Fruit fly (Drosophila melanogaster) whole organism, embryonic: ENCODE measurements around the gene nesd.

ENCODE experiments used
- Awh ChIP-seq: fragments of 200-800 bp; sonication (Bioruptor generic); IDR thresholded peaks from 2 replicates; pipeline ENCODE4, ENCODE4 v1.3.6; 2022; ENCODE audit warnings: missing biosample characterization, missing genetic modification characterization
- BEAF-32 ChIP-seq: fragments of 200-800 bp; sonication (Bioruptor generic); optimal IDR thresholded peaks from 3 replicates; lab custom pipeline; 2017; ENCODE audit warnings: missing biosample characterization, missing genetic modification characterization, mild to moderate bottlenecking, moderate library complexity, missing genetic modification reagents
- CG10267 ChIP-seq: fragments of 200-800 bp; sonication (Bioruptor generic); optimal IDR thresholded peaks from 2 replicates; lab custom pipeline; 2018; ENCODE audit warnings: missing biosample characterization, mild to moderate bottlenecking, missing genetic modification characterization, moderate library complexity
- CG10462 ChIP-seq: fragments of 200-800 bp; sonication (Bioruptor generic); optimal IDR thresholded peaks from 2 replicates; lab custom pipeline; 2016; ENCODE audit warnings: missing biosample characterization, missing genetic modification characterization
- CG11504 ChIP-seq: fragments of 200-800 bp; sonication (Bioruptor generic); optimal IDR thresholded peaks from 3 replicates; lab custom pipeline; 2019; ENCODE audit warnings: missing biosample characterization, mild to moderate bottlenecking, missing genetic modification characterization, moderate library complexity
- CG12071 ChIP-seq: fragments of 200-800 bp; sonication (Bioruptor generic); optimal IDR thresholded peaks from 3 replicates; lab custom pipeline; 2018; ENCODE audit warnings: missing biosample characterization, mild to moderate bottlenecking, missing genetic modification characterization
- CG15514 ChIP-seq: fragments of 200-800 bp; sonication (Bioruptor generic); optimal IDR thresholded peaks from 3 replicates; lab custom pipeline; 2017; ENCODE audit warnings: missing biosample characterization, missing genetic modification characterization, mild to moderate bottlenecking, moderate library complexity, missing genetic modification reagents
- CG1602 ChIP-seq: fragments of 200-800 bp; sonication (Bioruptor generic); optimal IDR thresholded peaks from 3 replicates; lab custom pipeline; 2016; ENCODE audit warnings: missing biosample characterization, missing genetic modification characterization
- CG1603 ChIP-seq: fragments of 200-800 bp; sonication (Bioruptor generic); optimal IDR thresholded peaks from 2 replicates; lab custom pipeline; 2019; ENCODE audit warnings: missing biosample characterization, mild to moderate bottlenecking, missing genetic modification characterization, moderate library complexity
- CG16815 ChIP-seq: fragments of 200-800 bp; sonication (Bioruptor generic); optimal IDR thresholded peaks from 3 replicates; lab custom pipeline; 2017; ENCODE audit warnings: missing biosample characterization, mild to moderate bottlenecking, missing genetic modification characterization
- CG16863 ChIP-seq: fragments of 200-800 bp; sonication (Bioruptor generic); optimal IDR thresholded peaks from 3 replicates; lab custom pipeline; 2016; ENCODE audit warnings: missing biosample characterization, missing genetic modification characterization
- CG17912 ChIP-seq: fragments of 200-800 bp; sonication (Bioruptor generic); optimal IDR thresholded peaks from 2 replicates; lab custom pipeline; 2018; ENCODE audit warnings: missing biosample characterization, mild to moderate bottlenecking, missing genetic modification characterization
- CG18476 ChIP-seq: fragments of 200-800 bp; sonication (Bioruptor generic); optimal IDR thresholded peaks from 2 replicates; lab custom pipeline; 2016; ENCODE audit warnings: missing biosample characterization, mild to moderate bottlenecking, missing genetic modification characterization
- CG2129 ChIP-seq: fragments of 200-800 bp; sonication (Bioruptor generic); IDR thresholded peaks from 2 replicates; pipeline ENCODE4 v1.3.6; 2022; ENCODE audit warnings: missing biosample characterization, missing genetic modification characterization; ENCODE audit not compliant: partially characterized antibody
- CG2875 ChIP-seq: fragments of 200-800 bp; sonication (Bioruptor generic); optimal IDR thresholded peaks from 2 replicates; lab custom pipeline; 2017; ENCODE audit warnings: missing biosample characterization, mild to moderate bottlenecking, missing genetic modification characterization, missing genetic modification reagents
- CG31365 ChIP-seq: fragments of 200-800 bp; sonication (Bioruptor generic); optimal IDR thresholded peaks from 2 replicates; lab custom pipeline; 2018; ENCODE audit warnings: missing biosample characterization, mild to moderate bottlenecking, missing genetic modification characterization
- CG3726 ChIP-seq: fragments of 200-800 bp; sonication (Bioruptor generic); IDR thresholded peaks from 3 replicates; pipeline ENCODE4, ENCODE4 v1.3.6; 2022; ENCODE audit warnings: missing biosample characterization, missing genetic modification characterization
- CG43689 ChIP-seq: fragments of 200-800 bp; sonication (Bioruptor generic); IDR thresholded peaks from 2 replicates; pipeline ENCODE4 v1.3.6; 2022; ENCODE audit warnings: missing biosample characterization, missing genetic modification characterization
- CG6272 ChIP-seq: fragments of 200-800 bp; sonication (Bioruptor generic); IDR thresholded peaks from 2 replicates; pipeline ENCODE4 v1.3.6; 2022; ENCODE audit warnings: missing biosample characterization, missing genetic modification characterization
- CG6813 ChIP-seq: fragments of 200-800 bp; sonication (Bioruptor generic); optimal IDR thresholded peaks from 2 replicates; lab custom pipeline; 2017; ENCODE audit warnings: missing biosample characterization, missing genetic modification characterization, mild to moderate bottlenecking, moderate library complexity, missing genetic modification reagents
- CG8924 ChIP-seq: fragments of 200-800 bp; optimal IDR thresholded peaks from 3 replicates; lab custom pipeline; 2019; ENCODE audit warnings: missing biosample characterization, mild to moderate bottlenecking, missing genetic modification characterization, moderate library complexity
- CG9609 ChIP-seq: fragments of 200-800 bp; sonication (Bioruptor generic); optimal IDR thresholded peaks from 3 replicates; lab custom pipeline; 2016; ENCODE audit warnings: missing biosample characterization, missing genetic modification characterization
- CG9876 ChIP-seq: fragments of 200-800 bp; sonication (Bioruptor generic); optimal IDR thresholded peaks from 2 replicates; lab custom pipeline; 2016; ENCODE audit warnings: missing biosample characterization, missing genetic modification characterization
- CTCF ChIP-seq: fragments of 200-800 bp; sonication (Bioruptor generic); optimal IDR thresholded peaks from 2 replicates; lab custom pipeline; 2017; ENCODE audit warnings: missing biosample characterization, mild to moderate bottlenecking, missing genetic modification characterization, moderate library complexity
- D ChIP-seq, 2 experiments: fragments of 200-800 bp in 1 of 2; fragments of >200 bp in 1 of 2; sonication (Bioruptor generic) in 1 of 2; optimal IDR thresholded peaks; 2 replicates in 1 of 2; 3 replicates in 1 of 2; lab custom pipeline; 2017; ENCODE audit warnings: mild to moderate bottlenecking in 1 of 2, missing biosample characterization in 1 of 2, missing genetic modification characterization in 1 of 2, missing genetic modification reagents in 1 of 2
- Dad ChIP-seq: fragments of 200-800 bp; sonication (Bioruptor generic); optimal IDR thresholded peaks from 3 replicates; lab custom pipeline; 2016; ENCODE audit warnings: missing biosample characterization, missing genetic modification characterization
- Fer2 ChIP-seq: fragments of 200-800 bp; sonication (Bioruptor generic); optimal IDR thresholded peaks from 2 replicates; lab custom pipeline; 2018; ENCODE audit warnings: missing biosample characterization, mild to moderate bottlenecking, missing genetic modification characterization, moderate library complexity
- Hmr ChIP-seq: fragments of 200-800 bp; sonication (Bioruptor generic); optimal IDR thresholded peaks from 3 replicates; lab custom pipeline; 2017; ENCODE audit warnings: mild to moderate bottlenecking, missing biosample characterization, missing genetic modification reagents, missing genetic modification characterization
- Hmx ChIP-seq: fragments of 200-800 bp; sonication (Bioruptor generic); optimal IDR thresholded peaks from 2 replicates; lab custom pipeline; 2016; ENCODE audit warnings: missing biosample characterization, missing genetic modification characterization
- Sry-β ChIP-seq: fragments of 200-800 bp; sonication (Bioruptor generic); optimal IDR thresholded peaks from 2 replicates; lab custom pipeline; 2018; ENCODE audit warnings: missing biosample characterization, mild to moderate bottlenecking, missing genetic modification characterization, moderate library complexity
- Sry-δ ChIP-seq: fragments of 200-800 bp; sonication (Bioruptor generic); optimal IDR thresholded peaks from 2 replicates; lab custom pipeline; 2016; ENCODE audit warnings: missing biosample characterization, missing genetic modification characterization
- ab ChIP-seq: fragments of 200-800 bp; sonication (Bioruptor generic); optimal IDR thresholded peaks from 2 replicates; lab custom pipeline; 2016; ENCODE audit warnings: missing biosample characterization, missing genetic modification characterization
- ash1 ChIP-seq: fragments of 200-800 bp; sonication (Bioruptor generic); optimal IDR thresholded peaks from 2 replicates; lab custom pipeline; 2018; ENCODE audit warnings: missing biosample characterization, mild to moderate bottlenecking, missing genetic modification characterization
- bcd ChIP-seq: fragments of 200-800 bp; sonication (Bioruptor generic); optimal IDR thresholded peaks from 2 replicates; lab custom pipeline; 2017; ENCODE audit warnings: missing biosample characterization, mild to moderate bottlenecking, missing genetic modification characterization
- btn ChIP-seq: fragments of 200-800 bp; sonication (Bioruptor generic); optimal IDR thresholded peaks from 2 replicates; lab custom pipeline; 2016; ENCODE audit warnings: missing biosample characterization, missing genetic modification characterization
- chn ChIP-seq: fragments of 200-800 bp; sonication (Bioruptor generic); optimal IDR thresholded peaks from 2 replicates; lab custom pipeline; 2016; ENCODE audit warnings: missing biosample characterization, missing genetic modification characterization
- crc ChIP-seq: fragments of 200-800 bp; sonication (Bioruptor generic); optimal IDR thresholded peaks from 2 replicates; lab custom pipeline; 2016; ENCODE audit warnings: missing biosample characterization, missing genetic modification characterization
- da ChIP-seq: fragments of 200-800 bp; sonication (Bioruptor generic); optimal IDR thresholded peaks from 2 replicates; lab custom pipeline; 2016; ENCODE audit warnings: missing biosample characterization, missing genetic modification characterization
- dmrt99B ChIP-seq: fragments of 200-800 bp; sonication (Bioruptor generic); optimal IDR thresholded peaks from 2 replicates; lab custom pipeline; 2018; ENCODE audit warnings: missing biosample characterization, mild to moderate bottlenecking, missing genetic modification characterization, moderate library complexity
- ewg ChIP-seq: fragments of 200-800 bp; sonication (Bioruptor generic); optimal IDR thresholded peaks from 3 replicates; lab custom pipeline; 2017; ENCODE audit warnings: mild to moderate bottlenecking, missing biosample characterization, missing genetic modification reagents, missing genetic modification characterization
- gcm ChIP-seq: fragments of 200-800 bp; sonication (Bioruptor generic); optimal IDR thresholded peaks from 2 replicates; lab custom pipeline; 2019; ENCODE audit warnings: missing biosample characterization, mild to moderate bottlenecking, missing genetic modification characterization, moderate library complexity
- gt ChIP-seq: fragments of 200-800 bp; sonication (Bioruptor generic); IDR thresholded peaks from 2 replicates; pipeline ENCODE4 v1.3.6; 2022; ENCODE audit warnings: missing biosample characterization, missing genetic modification characterization
- jigr1 ChIP-seq: fragments of 200-800 bp; sonication (Bioruptor generic); IDR thresholded peaks from 3 replicates; pipeline ENCODE4 v1.3.6; 2022; ENCODE audit warnings: missing biosample characterization, missing genetic modification characterization
- mam ChIP-seq: fragments of 200-800 bp; sonication (Bioruptor generic); optimal IDR thresholded peaks from 3 replicates; lab custom pipeline; 2016; ENCODE audit warnings: missing biosample characterization, missing genetic modification characterization
- otp ChIP-seq: fragments of 200-800 bp; sonication (Bioruptor generic); IDR thresholded peaks from 3 replicates; pipeline ENCODE4, ENCODE4 v1.3.6; 2022; ENCODE audit warnings: missing biosample characterization, missing genetic modification characterization
- salm ChIP-seq: fragments of 200-800 bp; sonication (Bioruptor generic); optimal IDR thresholded peaks from 2 replicates; lab custom pipeline; 2018; ENCODE audit warnings: missing biosample characterization, mild to moderate bottlenecking, missing genetic modification characterization
- sisA ChIP-seq: fragments of 200-800 bp; sonication (Bioruptor generic); IDR thresholded peaks from 2 replicates; pipeline ENCODE4 v1.3.6; 2022; ENCODE audit warnings: missing biosample characterization, missing genetic modification characterization
- slou ChIP-seq: fragments of 200-800 bp; sonication (Bioruptor generic); optimal IDR thresholded peaks from 3 replicates; lab custom pipeline; 2016; ENCODE audit warnings: missing biosample characterization, missing genetic modification characterization
- stc ChIP-seq: fragments of 200-800 bp; sonication (Bioruptor generic); IDR thresholded peaks from 2 replicates; pipeline ENCODE4 v1.3.6; 2022; ENCODE audit warnings: missing biosample characterization, missing genetic modification characterization
- trh ChIP-seq: fragments of 200-800 bp; sonication (Bioruptor generic); optimal IDR thresholded peaks from 2 replicates; lab custom pipeline; 2016; ENCODE audit warnings: missing biosample characterization, missing genetic modification characterization

Gene nesd

DNA sequence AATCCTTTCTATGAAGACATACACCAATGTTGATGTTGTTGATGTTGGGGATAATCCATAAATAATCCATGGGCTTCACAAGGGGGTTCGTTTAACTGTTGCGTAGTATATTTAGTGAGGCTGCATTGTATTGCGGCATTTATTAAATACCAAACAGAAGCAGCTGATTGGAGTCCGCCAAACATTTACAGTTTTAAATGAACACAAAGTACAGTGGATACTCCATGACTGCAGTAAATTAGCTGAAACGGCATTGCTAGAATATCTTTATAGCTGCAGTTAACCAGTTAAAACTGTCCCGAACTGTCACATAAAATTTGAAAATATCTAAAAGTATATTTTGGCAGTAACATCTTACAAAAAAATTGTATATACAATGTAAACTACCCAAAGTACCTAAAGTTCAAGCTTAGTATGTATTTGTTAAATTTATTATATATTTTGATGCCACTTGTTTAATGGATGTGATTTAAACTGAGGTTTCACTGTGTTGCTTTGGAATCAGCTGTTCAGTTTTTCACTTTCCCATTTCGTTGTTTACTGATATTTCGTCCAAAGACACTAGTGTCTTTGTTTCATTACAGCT lies 2.6 kb upstream of the nesd start, which contains the start of the genes CG10747 and Pyroxd1 (continued):
- peak; percentile 96 for TF ChIP-seq CG10462
- no peak for TF ChIP-seq CG2129 (GFP tag; lab: Robert Waterston, UW)
- peak; percentile 39 for TF ChIP-seq BEAF-32
- TF ChIP-seq CG31365, result peak; percentile 85
- peak; percentile 96 for TF ChIP-seq sisA (GFP tag; lab: Robert Waterston, UW)
- peak; percentile 98 for TF ChIP-seq CG16815 (GFP tag; lab: Kevin White, UChicago)
- peak; percentile 90 for TF ChIP-seq slou (GFP tag; lab: Kevin White, UChicago)
- TF ChIP-seq stc (GFP tag; lab: Robert Waterston, UW), result peak; percentile 95
- peak; percentile 97 for TF ChIP-seq Hmr (GFP tag; lab: Kevin White, UChicago)
- TF ChIP-seq crc (GFP tag; lab: Kevin White, UChicago), result peak; percentile 90
- TF ChIP-seq mam, result peak; percentile 97
- peak; percentile 97 for TF ChIP-seq dmrt99B
- peak; percentile 88 for TF ChIP-seq CG9876
- TF ChIP-seq Sry-β (GFP tag; lab: Kevin White, UChicago), result peak; percentile 21
- peak; percentile 56 for TF ChIP-seq CTCF (GFP tag; lab: Kevin White, UChicago)
- peak; percentile 86 for TF ChIP-seq CG1603 (tag; lab: Kevin White, UChicago)
- TF ChIP-seq Sry-δ (GFP tag; lab: Kevin White, UChicago), result peak; percentile 57
- peak; percentile 94 for TF ChIP-seq CG18476 (GFP tag; lab: Kevin White, UChicago)
- peak; percentile 96 for TF ChIP-seq bcd (GFP tag; lab: Kevin White, UChicago)
- TF ChIP-seq Hmx, result peak; percentile 94
- TF ChIP-seq gcm (GFP tag; lab: Kevin White, UChicago), result peak; percentile 96
- peak; percentile 84 for TF ChIP-seq otp (GFP tag; lab: Robert Waterston, UW)
- TF ChIP-seq gt, result peak; percentile 81
- peak; percentile 89 for TF ChIP-seq CG15514 (GFP tag; lab: Kevin White, UChicago)
- peak; percentile 92 for TF ChIP-seq ewg (GFP tag; lab: Kevin White, UChicago)
- TF ChIP-seq CG8924 (tag; lab: Kevin White, UChicago), result peak; percentile 98
- peak; percentile 86 for TF ChIP-seq Awh
- peak; percentile 96 for TF ChIP-seq chn (GFP tag; lab: Kevin White, UChicago)
- peak; percentile 80 for TF ChIP-seq CG43689 (GFP tag; lab: Robert Waterston, UW)
- TF ChIP-seq D (optimal IDR thresholded peaks at IDR 0.05; lab: Kevin White, UChicago), result no peak
- TF ChIP-seq D (GFP tag; optimal IDR thresholded peaks at IDR 0.05; lab: Kevin White, UChicago), result peak; percentile 91
- TF ChIP-seq CG6813 (GFP tag; lab: Kevin White, UChicago), result peak; percentile 91
- peak; percentile 93 for TF ChIP-seq jigr1 (GFP tag; lab: Robert Waterston, UW)
- TF ChIP-seq Fer2 (tag; lab: Kevin White, UChicago), result peak; percentile 93
- peak; percentile 91 for TF ChIP-seq Dad (GFP tag; lab: Kevin White, UChicago)
- TF ChIP-seq CG17912 (GFP tag; lab: Kevin White, UChicago), result peak; percentile 93
- peak; percentile 88 for TF ChIP-seq CG2875 (GFP tag; lab: Kevin White, UChicago)
- TF ChIP-seq CG12071 (GFP tag; lab: Kevin White, UChicago), result peak; percentile 90
- peak; percentile 89 for TF ChIP-seq CG10267 (tag; lab: Kevin White, UChicago)
- peak; percentile 93 for TF ChIP-seq CG16863 (GFP tag; lab: Kevin White, UChicago)
- TF ChIP-seq CG6272 (GFP tag; lab: Robert Waterston, UW), result peak; percentile 92
- TF ChIP-seq da (GFP tag; lab: Kevin White, UChicago), result peak; percentile 90
- peak; percentile 92 for TF ChIP-seq ab (GFP tag; lab: Kevin White, UChicago)
- peak; percentile 92 for TF ChIP-seq trh (GFP tag; lab: Kevin White, UChicago)
- TF ChIP-seq CG9609 (GFP tag; lab: Kevin White, UChicago), result peak; percentile 93
- peak; percentile 94 for TF ChIP-seq salm (tag; lab: Kevin White, UChicago)
- peak; percentile 70 for TF ChIP-seq ash1 (GFP tag; lab: Kevin White, UChicago)
- peak; percentile 96 for TF ChIP-seq CG11504 (tag; lab: Kevin White, UChicago)
- TF ChIP-seq CG1602 (GFP tag; lab: Kevin White, UChicago), result peak; percentile 98
- peak; percentile 78 for TF ChIP-seq btn (GFP tag; lab: Kevin White, UChicago)
- peak; percentile 86 for TF ChIP-seq CG3726 (GFP tag; lab: Robert Waterston, UW)
